Fruit fly (Drosophila melanogaster) whole organism, wandering third instar larva: Measurements from ENCODE around the gene CG14742.
A peak's percentile ranks its signal among the peaks of the same experiment; 100 is the strongest.

ENCODE experiments used
- Abd-B ChIP-seq: fragments of >200 bp; optimal IDR thresholded peaks from 2 replicates; lab custom pipeline; 2017; ENCODE audit warnings: missing biosample characterization, missing genetic modification characterization
- CG32264 ChIP-seq: fragments of 200-800 bp; sonication (Bioruptor generic); optimal IDR thresholded peaks from 2 replicates; lab custom pipeline; 2016; ENCODE audit warnings: missing biosample characterization, missing genetic modification characterization
- CG9705 ChIP-seq: fragments of 200-800 bp; sonication (Bioruptor generic); optimal IDR thresholded peaks from 2 replicates; lab custom pipeline; 2018; ENCODE audit warnings: missing biosample characterization, mild to moderate bottlenecking, missing genetic modification characterization
- CrebA ChIP-seq: fragments of 200-800 bp; sonication (Bioruptor generic); optimal IDR thresholded peaks from 2 replicates; lab custom pipeline; 2016; ENCODE audit warnings: missing biosample characterization, mild to moderate bottlenecking, missing genetic modification characterization, borderline replicate concordance
- Dfd ChIP-seq: fragments of >200 bp; optimal IDR thresholded peaks from 2 replicates; lab custom pipeline; 2017; ENCODE audit warnings: missing biosample characterization, missing genetic modification characterization
- Dif ChIP-seq: fragments of 200-275, 200-300 bp; sonication (Bioruptor generic); optimal IDR thresholded peaks from 2 replicates; lab custom pipeline; 2018; ENCODE audit warnings: missing biosample characterization, missing genetic modification characterization; ENCODE audit not compliant: partially characterized antibody
- GATAd ChIP-seq: sonication (Bioruptor generic); optimal IDR thresholded peaks from 2 replicates; lab custom pipeline; 2016; ENCODE audit warnings: missing biosample characterization, missing genetic modification characterization
- HLH106 ChIP-seq: fragments of 200-800 bp; optimal IDR thresholded peaks from 3 replicates; lab custom pipeline; 2019; ENCODE audit warnings: missing biosample characterization, mild to moderate bottlenecking, missing genetic modification characterization, moderate library complexity
- Hnf4 ChIP-seq: fragments of 200-800 bp; sonication (Bioruptor generic); optimal IDR thresholded peaks from 2 replicates; lab custom pipeline; 2016; ENCODE audit warnings: missing biosample characterization, mild to moderate bottlenecking, missing genetic modification characterization
- Hr83 ChIP-seq: fragments of 200-300 bp; sonication (Bioruptor generic); optimal IDR thresholded peaks from 2 replicates; lab custom pipeline; 2016; ENCODE audit warnings: missing biosample characterization, mild to moderate bottlenecking, missing genetic modification characterization, moderate library complexity; ENCODE audit not compliant: poor library complexity, severe bottlenecking
- Mio ChIP-seq: sonication (Bioruptor generic); optimal IDR thresholded peaks from 2 replicates; lab custom pipeline; 2016; ENCODE audit warnings: missing biosample characterization, missing genetic modification characterization
- Myc ChIP-seq: fragments of >200 bp; optimal IDR thresholded peaks from 2 replicates; lab custom pipeline; 2017
- N ChIP-seq: fragments of >200 bp; optimal IDR thresholded peaks from 2 replicates; lab custom pipeline; 2018; ENCODE audit warnings: missing biosample characterization, missing external identifiers, missing genetic modification characterization
- OdsH ChIP-seq: fragments of 200-800 bp; sonication (Bioruptor generic); optimal IDR thresholded peaks from 2 replicates; lab custom pipeline; 2016; ENCODE audit warnings: missing biosample characterization, mild to moderate bottlenecking, missing genetic modification characterization
- Rel ChIP-seq, 2 experiments: fragments of 200-800 bp; sonication (Bioruptor generic) in 1 of 2; optimal IDR thresholded peaks; 2 replicates in 1 of 2; 3 replicates in 1 of 2; lab custom pipeline; 2016 to 2019; ENCODE audit warnings: mild to moderate bottlenecking in 2 of 2, missing biosample characterization in 2 of 2, missing genetic modification characterization in 2 of 2, moderate library complexity in 1 of 2
- Sp1 ChIP-seq: fragments of 200-800 bp; sonication (Bioruptor generic); optimal IDR thresholded peaks from 3 replicates; lab custom pipeline; 2019; ENCODE audit warnings: missing biosample characterization, mild to moderate bottlenecking, missing genetic modification characterization, moderate library complexity
- Vsx2 ChIP-seq: fragments of 200-300, 225-300 bp; sonication (Bioruptor generic); optimal IDR thresholded peaks from 2 replicates; lab custom pipeline; 2018; ENCODE audit warnings: missing biosample characterization, missing genetic modification characterization; ENCODE audit not compliant: partially characterized antibody
- br ChIP-seq: fragments of 200-800 bp; sonication (Bioruptor generic); optimal IDR thresholded peaks from 2 replicates; lab custom pipeline; 2016; ENCODE audit warnings: missing biosample characterization, missing genetic modification characterization
- brk ChIP-seq: fragments of 200-800 bp; sonication (Bioruptor generic); optimal IDR thresholded peaks from 2 replicates; lab custom pipeline; 2016; ENCODE audit warnings: missing biosample characterization, mild to moderate bottlenecking, missing genetic modification characterization
- dl ChIP-seq, 2 experiments: fragments of 175-275, 200-275 bp in 1 of 2; fragments of 200-275 bp in 1 of 2; sonication (Bioruptor generic); optimal IDR thresholded peaks; lab custom pipeline; 2018; ENCODE audit warnings: mild to moderate bottlenecking in 2 of 2, missing biosample characterization in 2 of 2, missing genetic modification characterization in 2 of 2, moderate library complexity in 2 of 2; ENCODE audit not compliant: partially characterized antibody in 2 of 2, insufficient read depth in 1 of 2
- dmrt93B ChIP-seq: fragments of 200-800 bp; sonication (Bioruptor generic); optimal IDR thresholded peaks from 2 replicates; lab custom pipeline; 2018; ENCODE audit warnings: missing biosample characterization, mild to moderate bottlenecking, missing genetic modification characterization
- dsf ChIP-seq: sonication (Bioruptor generic); optimal IDR thresholded peaks from 2 replicates; lab custom pipeline; 2016; ENCODE audit warnings: missing biosample characterization, missing genetic modification characterization, borderline replicate concordance
- ey ChIP-seq: fragments of 200-800 bp; sonication (Bioruptor generic); optimal IDR thresholded peaks from 2 replicates; lab custom pipeline; 2016; ENCODE audit warnings: missing biosample characterization, missing genetic modification characterization
- foxo ChIP-seq, 2 experiments: fragments of 200-800 bp; sonication (Bioruptor generic); optimal IDR thresholded peaks; 2 replicates in 1 of 2; 3 replicates in 1 of 2; lab custom pipeline; 2016 to 2017; ENCODE audit warnings: missing biosample characterization in 2 of 2, missing genetic modification characterization in 2 of 2
- fru ChIP-seq: fragments of 200-800 bp; sonication (Bioruptor generic); optimal IDR thresholded peaks from 3 replicates; lab custom pipeline; 2016; ENCODE audit warnings: missing biosample characterization, mild to moderate bottlenecking, missing genetic modification characterization
- jim ChIP-seq: fragments of 175-275, 200-325 bp; sonication (Bioruptor generic); optimal IDR thresholded peaks from 2 replicates; lab custom pipeline; 2016; ENCODE audit warnings: missing biosample characterization, mild to moderate bottlenecking, missing genetic modification characterization
- lola ChIP-seq: fragments of >200 bp; optimal IDR thresholded peaks from 2 replicates; lab custom pipeline; 2017; ENCODE audit warnings: missing biosample characterization, missing genetic modification characterization
- pan ChIP-seq: fragments of >200 bp; optimal IDR thresholded peaks from 2 replicates; lab custom pipeline; 2017
- psq ChIP-seq: fragments of 200-800 bp; sonication (Bioruptor generic); optimal IDR thresholded peaks from 3 replicates; lab custom pipeline; 2017; ENCODE audit warnings: missing biosample characterization, mild to moderate bottlenecking, missing genetic modification characterization, moderate library complexity
- rgr ChIP-seq: fragments of 200-800 bp; sonication (Bioruptor generic); optimal IDR thresholded peaks from 3 replicates; lab custom pipeline; 2016; ENCODE audit warnings: missing biosample characterization, mild to moderate bottlenecking, missing genetic modification characterization
- sage ChIP-seq: fragments of 200-800 bp; sonication (Bioruptor generic); optimal IDR thresholded peaks from 2 replicates; lab custom pipeline; 2016; ENCODE audit warnings: missing biosample characterization, mild to moderate bottlenecking, missing genetic modification characterization
- tai ChIP-seq: sonication (Bioruptor generic); optimal IDR thresholded peaks from 2 replicates; lab custom pipeline; 2016; ENCODE audit warnings: missing biosample characterization, missing genetic modification characterization
- usp ChIP-seq: fragments of >200 bp; optimal IDR thresholded peaks from 2 replicates; lab custom pipeline; 2017; ENCODE audit warnings: missing biosample characterization, missing genetic modification characterization
- woc ChIP-seq: sonication (Bioruptor generic); optimal IDR thresholded peaks from 2 replicates; lab custom pipeline; 2016; ENCODE audit warnings: missing biosample characterization, mild to moderate bottlenecking, missing genetic modification characterization

CG14742 gene

dm6 chr3R:12214201-12214600, at the start of gene CG14742:
Gene CG14742 (plus strand): TSS chr3R:12214501.
- TF ChIP-seq foxo (GFP tag; optimal IDR thresholded peaks at IDR 0.05; lab: Kevin White, UChicago): no peak
- no peak for TF ChIP-seq usp
- no peak for TF ChIP-seq Rel (GFP tag; optimal IDR thresholded peaks at IDR 0.05; lab: Kevin White, UChicago)
- no peak for TF ChIP-seq Rel (tag; optimal IDR thresholded peaks at IDR 0.05; lab: Kevin White, UChicago)
- no peak for TF ChIP-seq lola
- TF ChIP-seq Hnf4 (GFP tag; lab: Kevin White, UChicago): no peak
- no peak for TF ChIP-seq woc (GFP tag; lab: Kevin White, UChicago)
- TF ChIP-seq jim: no peak
- no peak for TF ChIP-seq N (GFP tag; lab: Kevin White, UChicago)
- no peak for TF ChIP-seq CG32264 (GFP tag; lab: Kevin White, UChicago)
- no peak for TF ChIP-seq psq
- no peak for TF ChIP-seq dl (GFP tag; optimal IDR thresholded peaks at IDR 0.05; lab: Kevin White, UChicago; ENCODE audit: insufficient read depth in 1 of 2, partially characterized antibody in 2 of 2)
- no peak for TF ChIP-seq br (GFP tag; lab: Kevin White, UChicago)
- no peak for TF ChIP-seq pan (lab: Kevin White, UChicago)
- TF ChIP-seq Dif: no peak
- TF ChIP-seq brk (GFP tag; lab: Kevin White, UChicago): no peak

dm6 chr3R:12166086-12166485, 48.2 kb upstream of the CG14742 start, which contains the start of gene Cpn:
Gene Cpn (minus strand): TSS chr3R:12166186.
- TF ChIP-seq ey (GFP tag; lab: Kevin White, UChicago): no peak

dm6 chr3R:12168348-12168747, 46.0 kb upstream of the CG14742 start:
- TF ChIP-seq CG32264 (GFP tag; lab: Kevin White, UChicago) (no peak), Abd-B (no peak), HLH106 (tag; lab: Kevin White, UChicago) (peak; percentile 2)

- TF ChIP-seq Hnf4 (GFP tag; lab: Kevin White, UChicago) (no peak), fru (GFP tag; lab: Kevin White, UChicago) (no peak), Dfd (GFP tag; lab: Kevin White, UChicago) (peak; percentile 95), tai (GFP tag; lab: Kevin White, UChicago) (no peak), dsf (GFP tag; lab: Kevin White, UChicago) (no peak)
Observed at dm6 chr3R:12185615-12186014, 28.7 kb upstream of the CG14742 start.

- TF ChIP-seq br (GFP tag; lab: Kevin White, UChicago): no peak
- no peak for TF ChIP-seq fru (GFP tag; lab: Kevin White, UChicago)
- TF ChIP-seq Sp1 (GFP tag; lab: Kevin White, UChicago): no peak
- TF ChIP-seq rgr (GFP tag; lab: Kevin White, UChicago): no peak
- no peak for TF ChIP-seq woc (GFP tag; lab: Kevin White, UChicago)
- no peak for TF ChIP-seq tai (GFP tag; lab: Kevin White, UChicago)
- TF ChIP-seq GATAd (GFP tag; lab: Kevin White, UChicago): no peak
- TF ChIP-seq CrebA (GFP tag; lab: Kevin White, UChicago): no peak
- no peak for TF ChIP-seq Myc
- no peak for TF ChIP-seq psq
- no peak for TF ChIP-seq CG9705
Observed at dm6 chr3R:12194911-12195310, 19.4 kb upstream of the CG14742 start, which contains the start of the genes eIF3d2 and CG43450. Gene eIF3d2 (minus strand): TSS chr3R:12195011. Gene CG43450 (plus strand): TSS chr3R:12195294.

- TF ChIP-seq CG9705 (no peak), Abd-B (no peak), fru (GFP tag; lab: Kevin White, UChicago) (peak; percentile 25), foxo (GFP tag; optimal IDR thresholded peaks at IDR 0.05; lab: Kevin White, UChicago) (peak in 1 of 2 experiments; percentile 43), Hnf4 (GFP tag; lab: Kevin White, UChicago) (no peak), dmrt93B (GFP tag; lab: Kevin White, UChicago) (no peak), OdsH (GFP tag; lab: Kevin White, UChicago) (no peak), Mio (GFP tag; lab: Kevin White, UChicago) (no peak), CG32264 (GFP tag; lab: Kevin White, UChicago) (no peak), sage (GFP tag; lab: Kevin White, UChicago) (no peak), usp (no peak), dsf (GFP tag; lab: Kevin White, UChicago) (no peak), pan (lab: Kevin White, UChicago) (no peak), woc (GFP tag; lab: Kevin White, UChicago) (no peak), psq (no peak), lola (no peak), N (GFP tag; lab: Kevin White, UChicago) (no peak), ey (GFP tag; lab: Kevin White, UChicago) (no peak), Hr83 (GFP tag; lab: Kevin White, UChicago) (no peak), Dfd (GFP tag; lab: Kevin White, UChicago) (no peak), Myc (no peak), rgr (GFP tag; lab: Kevin White, UChicago) (no peak), Vsx2 (no peak), HLH106 (tag; lab: Kevin White, UChicago) (peak; percentile 26), tai (GFP tag; lab: Kevin White, UChicago) (no peak), Sp1 (GFP tag; lab: Kevin White, UChicago) (no peak)
Observed at dm6 chr3R:12196100-12196499, 18.2 kb upstream of the CG14742 start.
